Worm (Caenorhabditis elegans) whole organism, L2 larva: ENCODE data around the gene F22B8.7.

Experiments used
- C34F6.9 ChIP-seq: fragments of 150-350 bp; optimal IDR thresholded peaks from 2 replicates; lab custom pipeline; 2014; ENCODE audit warnings: missing biosample characterization, missing genetic modification characterization
- Y55F3AM.14 ChIP-seq: fragments of 200-800 bp; sonication (Bioruptor generic); optimal IDR thresholded peaks from 2 replicates; lab custom pipeline; 2018; ENCODE audit warnings: mild to moderate bottlenecking, missing genetic modification characterization, missing compliant biosample characterization
- alr-1 ChIP-seq: fragments of 150-350 bp; optimal IDR thresholded peaks from 2 replicates; lab custom pipeline; 2014; ENCODE audit warnings: missing biosample characterization, missing genetic modification characterization
- aly-2 ChIP-seq: fragments of 150-350 bp; optimal IDR thresholded peaks from 2 replicates; lab custom pipeline; 2014; ENCODE audit warnings: missing biosample characterization, missing genetic modification characterization
- ama-1 ChIP-seq: fragments of 150-350 bp; optimal IDR thresholded peaks from 2 replicates; lab custom pipeline; 2018; ENCODE audit warnings: inconsistent platforms
- blmp-1 ChIP-seq: sonication (generic microtip); optimal IDR thresholded peaks from 2 replicates; lab custom pipeline; 2017; ENCODE audit warnings: missing genetic modification characterization, mild to moderate bottlenecking, missing compliant biosample characterization, antibody characterized with exemption, moderate library complexity; ENCODE audit not compliant: insufficient read depth
- ceh-82 ChIP-seq: fragments of 150-350 bp; optimal IDR thresholded peaks from 2 replicates; lab custom pipeline; 2014; ENCODE audit warnings: missing biosample characterization, missing genetic modification characterization
- crh-2 ChIP-seq: sonication (generic microtip); optimal IDR thresholded peaks from 2 replicates; lab custom pipeline; 2017; ENCODE audit warnings: missing biosample characterization, missing genetic modification characterization
- elt-1 ChIP-seq: fragments of 150-350 bp; optimal IDR thresholded peaks from 2 replicates; lab custom pipeline; 2014; ENCODE audit warnings: missing biosample characterization, missing genetic modification characterization
- elt-3 ChIP-seq: sonication (generic microtip); optimal IDR thresholded peaks from 2 replicates; lab custom pipeline; 2017; ENCODE audit warnings: missing biosample characterization, missing genetic modification characterization
- fos-1 ChIP-seq: fragments of 150-350 bp; optimal IDR thresholded peaks from 2 replicates; lab custom pipeline; 2014; ENCODE audit warnings: missing biosample characterization, missing genetic modification characterization
- gmeb-1 ChIP-seq: fragments of 150-350 bp; optimal IDR thresholded peaks from 2 replicates; lab custom pipeline; 2014; ENCODE audit warnings: missing biosample characterization, missing genetic modification characterization
- lin-13 ChIP-seq: fragments of 150-350 bp; optimal IDR thresholded peaks from 2 replicates; lab custom pipeline; 2014; ENCODE audit warnings: missing biosample characterization, missing genetic modification reagents, missing genetic modification characterization
- lin-39 ChIP-seq: fragments of 150-350 bp; optimal IDR thresholded peaks from 2 replicates; lab custom pipeline; 2014; ENCODE audit warnings: missing biosample characterization, missing genetic modification reagents, missing genetic modification characterization
- lsy-2 ChIP-seq, 2 experiments: fragments of 150-350 bp in 1 of 2; sonication (generic microtip) in 1 of 2; optimal IDR thresholded peaks; 2 replicates each; lab custom pipeline; 2014 to 2017; ENCODE audit warnings: missing biosample characterization in 2 of 2, missing genetic modification characterization in 2 of 2
- mab-5 ChIP-seq: fragments of 150-350 bp; optimal IDR thresholded peaks from 2 replicates; lab custom pipeline; 2014; ENCODE audit warnings: missing biosample characterization, missing genetic modification characterization
- mbf-1 ChIP-seq: sonication (generic microtip); optimal IDR thresholded peaks from 2 replicates; lab custom pipeline; 2017; ENCODE audit warnings: missing biosample characterization, missing genetic modification characterization
- mdl-1 ChIP-seq, 2 experiments: fragments of 150-350 bp in 1 of 2; sonication (generic microtip) in 1 of 2; optimal IDR thresholded peaks; 2 replicates each; lab custom pipeline; 2017; ENCODE audit warnings: missing biosample characterization in 2 of 2, missing genetic modification characterization in 2 of 2
- nhr-10 ChIP-seq: sonication (generic microtip); optimal IDR thresholded peaks from 2 replicates; lab custom pipeline; 2017; ENCODE audit warnings: missing biosample characterization, missing genetic modification characterization
- nhr-11 ChIP-seq: fragments of 150-350 bp; optimal IDR thresholded peaks from 2 replicates; lab custom pipeline; 2014; ENCODE audit warnings: missing biosample characterization, missing genetic modification characterization
- nhr-129 ChIP-seq: fragments of 150-350 bp; optimal IDR thresholded peaks from 2 replicates; lab custom pipeline; 2014; ENCODE audit warnings: missing biosample characterization, missing genetic modification characterization
- nhr-21 ChIP-seq: fragments of 150-350 bp; optimal IDR thresholded peaks from 2 replicates; lab custom pipeline; 2014; ENCODE audit warnings: missing biosample characterization, missing genetic modification characterization
- nhr-237 ChIP-seq: fragments of 150-350 bp; optimal IDR thresholded peaks from 2 replicates; lab custom pipeline; 2014; ENCODE audit warnings: missing biosample characterization, missing genetic modification characterization
- nhr-25 ChIP-seq: fragments of 150-350 bp; sonication (generic microtip); optimal IDR thresholded peaks from 3 replicates; lab custom pipeline; 2014; ENCODE audit warnings: missing biosample characterization, missing genetic modification characterization
- nhr-77 ChIP-seq: fragments of 150-350 bp; optimal IDR thresholded peaks from 2 replicates; lab custom pipeline; 2014; ENCODE audit warnings: missing biosample characterization, missing genetic modification characterization
- peb-1 ChIP-seq: fragments of 150-350 bp; optimal IDR thresholded peaks from 2 replicates; lab custom pipeline; 2014; ENCODE audit warnings: missing biosample characterization, missing genetic modification characterization
- sem-4 ChIP-seq: fragments of 150-350 bp; optimal IDR thresholded peaks from 2 replicates; lab custom pipeline; 2014; ENCODE audit warnings: missing biosample characterization, missing genetic modification reagents, missing genetic modification characterization
- skn-1 ChIP-seq: sonication (generic microtip); optimal IDR thresholded peaks from 2 replicates; lab custom pipeline; 2017; ENCODE audit warnings: missing biosample characterization, missing genetic modification characterization
- sma-9 ChIP-seq, 2 experiments: fragments of 150-350 bp in 1 of 2; sonication (generic microtip) in 1 of 2; optimal IDR thresholded peaks; 2 replicates each; lab custom pipeline; 2014 to 2016; ENCODE audit warnings: missing genetic modification characterization in 2 of 2, mild to moderate bottlenecking in 1 of 2, missing biosample characterization in 1 of 2, missing compliant biosample characterization in 1 of 2, missing genetic modification reagents in 1 of 2, moderate library complexity in 1 of 2
- zag-1 ChIP-seq: fragments of 150-350 bp; optimal IDR thresholded peaks from 2 replicates; lab custom pipeline; 2014; ENCODE audit warnings: missing biosample characterization, missing genetic modification characterization
- ztf-11 ChIP-seq: sonication (generic microtip); optimal IDR thresholded peaks from 2 replicates; lab custom pipeline; 2017; ENCODE audit warnings: missing biosample characterization, missing genetic modification characterization
- ztf-4 ChIP-seq: fragments of 150-350 bp; optimal IDR thresholded peaks from 2 replicates; lab custom pipeline; 2014; ENCODE audit warnings: missing biosample characterization, missing genetic modification characterization

Gene F22B8.7

ce11 chrV:16075250-16075709 is 19.1 kb upstream of the F22B8.7 start, which contains the start of the genes F14H3.12 and srj-29:
Gene F14H3.12, minus strand, starts transcription at chrV:16075323.
Gene srj-29, plus strand, starts transcription at chrV:16075659.
- TF ChIP-seq sem-4 (tag; lab: Kevin White, UChicago), result no peak
- no peak for TF ChIP-seq nhr-237 (tag; lab: Kevin White, UChicago)
- TF ChIP-seq fos-1 (tag; lab: Kevin White, UChicago), result peak; percentile 30
- no peak for TF ChIP-seq elt-3 (tag; lab: Kevin White, UChicago)

ce11 chrV:16080039-16080438 is 14.3 kb upstream of the F22B8.7 start:
- TF ChIP-seq mdl-1 (tag; optimal IDR thresholded peaks at IDR 0.05; lab: Kevin White, UChicago), result no peak
- TF ChIP-seq nhr-25 (tag; lab: Kevin White, UChicago), result no peak
- TF ChIP-seq skn-1, result no peak
- TF ChIP-seq fos-1 (tag; lab: Kevin White, UChicago), result peak; percentile 69
- TF ChIP-seq blmp-1 (tag; lab: Kevin White, UChicago), result no peak
- no peak for TF ChIP-seq ama-1
- TF ChIP-seq alr-1 (tag; lab: Kevin White, UChicago), result no peak
- TF ChIP-seq sma-9 (GFP tag; optimal IDR thresholded peaks at IDR 0.05; lab: Kevin White, UChicago), result peak; percentile 57
- TF ChIP-seq sma-9 (tag; optimal IDR thresholded peaks at IDR 0.05; lab: Kevin White, UChicago), result no peak

ce11 chrV:16080678-16081077 is 13.7 kb upstream of the F22B8.7 start:
- TF ChIP-seq nhr-21 (tag; lab: Kevin White, UChicago), result no peak
- no peak for TF ChIP-seq nhr-11
- no peak for TF ChIP-seq aly-2 (tag; lab: Kevin White, UChicago)
- no peak for TF ChIP-seq mab-5
- TF ChIP-seq ztf-4 (tag; lab: Kevin White, UChicago), result no peak
- no peak for TF ChIP-seq gmeb-1
- no peak for TF ChIP-seq sma-9 (GFP tag; optimal IDR thresholded peaks at IDR 0.05; lab: Kevin White, UChicago)
- no peak for TF ChIP-seq sma-9 (tag; optimal IDR thresholded peaks at IDR 0.05; lab: Kevin White, UChicago)
- no peak for TF ChIP-seq blmp-1 (tag; lab: Kevin White, UChicago)
- TF ChIP-seq C34F6.9 (tag; lab: Kevin White, UChicago), result no peak
- TF ChIP-seq ama-1, result no peak
- no peak for TF ChIP-seq mbf-1
- no peak for TF ChIP-seq elt-1 (tag; lab: Kevin White, UChicago)
- TF ChIP-seq lin-39, result no peak
- TF ChIP-seq lin-13, result no peak
- no peak for TF ChIP-seq nhr-77 (tag; lab: Kevin White, UChicago)
- no peak for TF ChIP-seq ztf-11 (tag; lab: Kevin White, UChicago)
- TF ChIP-seq nhr-10 (tag; lab: Kevin White, UChicago), result no peak
- TF ChIP-seq nhr-25 (tag; lab: Kevin White, UChicago), result no peak
- no peak for TF ChIP-seq ceh-82 (tag; lab: Kevin White, UChicago)
- TF ChIP-seq, all 48 proteins: peak for 0

- TF ChIP-seq skn-1 (no peak), crh-2 (no peak), nhr-237 (tag; lab: Kevin White, UChicago) (no peak), sma-9 (GFP tag; optimal IDR thresholded peaks at IDR 0.05; lab: Kevin White, UChicago) (no peak), sma-9 (tag; optimal IDR thresholded peaks at IDR 0.05; lab: Kevin White, UChicago) (no peak), peb-1 (no peak), gmeb-1 (no peak), lsy-2 (tag; optimal IDR thresholded peaks at IDR 0.05; lab: Kevin White, UChicago) (no peak), lin-39 (no peak), mab-5 (no peak), fos-1 (tag; lab: Kevin White, UChicago) (no peak), nhr-25 (tag; lab: Kevin White, UChicago) (no peak), nhr-10 (tag; lab: Kevin White, UChicago) (no peak), blmp-1 (tag; lab: Kevin White, UChicago) (no peak)
Observed at ce11 chrV:16090685-16091084, 3.7 kb upstream of the F22B8.7 start, which contains the start of gene F22B8.3. Gene F22B8.3, plus strand, starts transcription at chrV:16090985.

ce11 chrV:16094862-16095261 is 478 bp downstream of the F22B8.7 start:
- peak; percentile 26 for TF ChIP-seq fos-1 (tag; lab: Kevin White, UChicago)
- TF ChIP-seq Y55F3AM.14 (GFP tag; lab: Kevin White, UChicago), result no peak
- no peak for TF ChIP-seq nhr-77 (tag; lab: Kevin White, UChicago)
- peak; percentile 47 for TF ChIP-seq nhr-129 (tag; lab: Kevin White, UChicago)
- peak; percentile 57 for TF ChIP-seq sma-9 (GFP tag; optimal IDR thresholded peaks at IDR 0.05; lab: Kevin White, UChicago)
- no peak for TF ChIP-seq sma-9 (tag; optimal IDR thresholded peaks at IDR 0.05; lab: Kevin White, UChicago)
- no peak for TF ChIP-seq mab-5
- TF ChIP-seq zag-1 (tag; lab: Kevin White, UChicago), result no peak
